Worm (Caenorhabditis elegans): ENCODE results near the gene rer-1.

ce11 chrII:8785875-8786274 is 25.3 kb upstream of the rer-1 start:
- TF ChIP-seq lin-35 (GFP tag; optimal IDR thresholded peaks at IDR 0.05) (peak in 1 of 3 experiments; percentile 58), nfya-1 (tag; optimal IDR thresholded peaks at IDR 0.05; ENCODE audit: borderline replicate concordance, insufficient read depth) (no peak), dpff-1 (tag; optimal IDR thresholded peaks at IDR 0.05) (no peak), athp-1 (tag; optimal IDR thresholded peaks at IDR 0.05) (no peak), hsf-1 (GFP tag; IDR thresholded peaks at IDR 0.05) (no peak), atf-7 (tag; optimal IDR thresholded peaks at IDR 0.05) (no peak), lsy-27 (tag; optimal IDR thresholded peaks at IDR 0.05; ENCODE audit: borderline replicate concordance, insufficient read depth) (no peak), pha-4 (tag; optimal IDR thresholded peaks at IDR 0.05) (no peak), F10E7.11 (tag; optimal IDR thresholded peaks at IDR 0.05) (no peak), ama-1 (optimal IDR thresholded peaks at IDR 0.05) (no peak), ama-1 (GFP tag; optimal IDR thresholded peaks at IDR 0.05) (peak in 1 of 2 experiments; percentile 33), zfh-2 (GFP tag; conservative IDR thresholded peaks at IDR 0.05) (no peak), hlh-26 (GFP tag; conservative IDR thresholded peaks at IDR 0.05) (no peak), nhr-27 (tag; optimal IDR thresholded peaks at IDR 0.05) (no peak), dox-1 (GFP tag; IDR thresholded peaks at IDR 0.05) (no peak)
